Worm (Caenorhabditis elegans): ENCODE measurements around the gene dnj-18.

- TF ChIP-seq let-526 (GFP tag; IDR thresholded peaks at IDR 0.05) (no peak), pbrm-1 (GFP tag; IDR thresholded peaks at IDR 0.05) (no peak), ztf-25 (GFP tag; IDR thresholded peaks at IDR 0.05) (no peak), ama-1 (optimal IDR thresholded peaks at IDR 0.05) (no peak), ama-1 (GFP tag; optimal IDR thresholded peaks at IDR 0.05) (no peak), F57C9.4 (tag; optimal IDR thresholded peaks at IDR 0.05) (no peak), dox-1 (GFP tag; IDR thresholded peaks at IDR 0.05) (peak; percentile 45; the same call in 1 of the 2 replicates)
These were observed 23.8 kb downstream of the dnj-18 start, which contains the start of gene acy-1 for ce11 chrIII:4721750-4722149.

All from whole organism, young adult.